Worm (Caenorhabditis elegans): Measurements from ENCODE around the gene R13A5.10.

R13A5.10 gene

ce11 chrIII:7616228-7616627 is 33.4 kb upstream of the R13A5.10 start, which contains the start of gene T04A6.1:
Gene T04A6.1, plus strand, starts transcription at chrIII:7616528.
- TF ChIP-seq fos-1 (tag; optimal IDR thresholded peaks at IDR 0.05) (no peak), aly-2 (tag; optimal IDR thresholded peaks at IDR 0.05) (no peak), nhr-11 (tag; optimal IDR thresholded peaks at IDR 0.05) (no peak), zag-1 (tag; optimal IDR thresholded peaks at IDR 0.05) (no peak), crh-2 (tag; optimal IDR thresholded peaks at IDR 0.05) (no peak), mbf-1 (tag; optimal IDR thresholded peaks at IDR 0.05) (no peak), ztf-11 (tag; optimal IDR thresholded peaks at IDR 0.05) (no peak), nhr-129 (tag; optimal IDR thresholded peaks at IDR 0.05) (peak; percentile 34), unc-55 (GFP tag; optimal IDR thresholded peaks at IDR 0.05) (peak; percentile 61), dmd-4 (tag; optimal IDR thresholded peaks at IDR 0.05) (no peak), mdl-1 (tag; optimal IDR thresholded peaks at IDR 0.05) (no peak), nhr-23 (tag; optimal IDR thresholded peaks at IDR 0.05) (no peak), nhr-10 (tag; optimal IDR thresholded peaks at IDR 0.05) (no peak), sma-3 (GFP tag; optimal IDR thresholded peaks at IDR 0.05) (no peak), mab-5 (tag; optimal IDR thresholded peaks at IDR 0.05) (no peak), C34F6.9 (tag; optimal IDR thresholded peaks at IDR 0.05) (peak; percentile 6)

- no peak for TF ChIP-seq sem-4 (tag; optimal IDR thresholded peaks at IDR 0.05)
- TF ChIP-seq alr-1 (tag; optimal IDR thresholded peaks at IDR 0.05): no peak
- TF ChIP-seq nhr-11 (tag; optimal IDR thresholded peaks at IDR 0.05): no peak
- no peak for TF ChIP-seq unc-39 (tag; optimal IDR thresholded peaks at IDR 0.05)
- no peak for TF ChIP-seq ztf-4 (tag; optimal IDR thresholded peaks at IDR 0.05)
- no peak for TF ChIP-seq sma-3 (GFP tag; optimal IDR thresholded peaks at IDR 0.05)
- no peak for TF ChIP-seq ceh-82 (tag; optimal IDR thresholded peaks at IDR 0.05)
- no peak for TF ChIP-seq F13H6.1 (tag; optimal IDR thresholded peaks at IDR 0.05)
- TF ChIP-seq ama-1 (optimal IDR thresholded peaks at IDR 0.05): no peak
- TF ChIP-seq nhr-12 (tag; optimal IDR thresholded peaks at IDR 0.05): no peak
- no peak for TF ChIP-seq lin-39 (tag; optimal IDR thresholded peaks at IDR 0.05)
- TF ChIP-seq unc-62 (GFP tag; optimal IDR thresholded peaks at IDR 0.05): no peak
- TF ChIP-seq nhr-10 (tag; optimal IDR thresholded peaks at IDR 0.05): no peak
- no peak for TF ChIP-seq R02D3.7 (tag; optimal IDR thresholded peaks at IDR 0.05)
- no peak for TF ChIP-seq zag-1 (tag; optimal IDR thresholded peaks at IDR 0.05)
- TF ChIP-seq egl-27 (tag; optimal IDR thresholded peaks at IDR 0.05): no peak
These were observed 31.7 kb upstream of the R13A5.10 start, which contains the start of gene T04A6.2 for ce11 chrIII:7614530-7614929. Gene T04A6.2, plus strand, starts transcription at chrIII:7614830.

- no peak for TF ChIP-seq Y55F3AM.14 (GFP tag; optimal IDR thresholded peaks at IDR 0.05)
- no peak for TF ChIP-seq nhr-237 (tag; optimal IDR thresholded peaks at IDR 0.05)
- TF ChIP-seq nhr-23 (tag; optimal IDR thresholded peaks at IDR 0.05): no peak
- no peak for TF ChIP-seq lsy-2 (tag; optimal IDR thresholded peaks at IDR 0.05)
- no peak for TF ChIP-seq sem-4 (tag; optimal IDR thresholded peaks at IDR 0.05)
- no peak for TF ChIP-seq lin-13 (GFP tag; optimal IDR thresholded peaks at IDR 0.05)
- TF ChIP-seq ztf-1 (GFP tag; conservative IDR thresholded peaks at IDR 0.05): no peak
- no peak for TF ChIP-seq nhr-12 (tag; optimal IDR thresholded peaks at IDR 0.05)
- no peak for TF ChIP-seq F13H6.1 (tag; optimal IDR thresholded peaks at IDR 0.05)
- no peak for TF ChIP-seq C34F6.9 (tag; optimal IDR thresholded peaks at IDR 0.05)
- TF ChIP-seq lin-11 (tag; optimal IDR thresholded peaks at IDR 0.05): no peak
- TF ChIP-seq aly-2 (tag; optimal IDR thresholded peaks at IDR 0.05): no peak
- TF ChIP-seq unc-55 (GFP tag; optimal IDR thresholded peaks at IDR 0.05): no peak
- no peak for TF ChIP-seq unc-39 (tag; optimal IDR thresholded peaks at IDR 0.05)
- no peak for TF ChIP-seq elt-1 (tag; optimal IDR thresholded peaks at IDR 0.05)
- no peak for TF ChIP-seq ceh-82 (tag; optimal IDR thresholded peaks at IDR 0.05)
These were observed 26.4 kb upstream of the R13A5.10 start, which contains the start of gene nsph-4.3 for ce11 chrIII:7609168-7609567. Gene nsph-4.3, minus strand, starts transcription at chrIII:7609268.

- TF ChIP-seq ama-1 (optimal IDR thresholded peaks at IDR 0.05) (no peak), blmp-1 (tag; optimal IDR thresholded peaks at IDR 0.05; ENCODE audit: insufficient read depth) (no peak), nhr-10 (tag; optimal IDR thresholded peaks at IDR 0.05) (no peak), ZK546.5 (tag; optimal IDR thresholded peaks at IDR 0.05) (no peak), snpc-4 (tag; optimal IDR thresholded peaks at IDR 0.05) (no peak), peb-1 (tag; optimal IDR thresholded peaks at IDR 0.05) (no peak), ztf-1 (GFP tag; conservative IDR thresholded peaks at IDR 0.05) (no peak), sem-4 (tag; optimal IDR thresholded peaks at IDR 0.05) (no peak), unc-62 (GFP tag; optimal IDR thresholded peaks at IDR 0.05) (no peak), nhr-25 (tag; optimal IDR thresholded peaks at IDR 0.05) (no peak), mab-5 (tag; optimal IDR thresholded peaks at IDR 0.05) (no peak), sma-9 (GFP tag; optimal IDR thresholded peaks at IDR 0.05) (no peak), sma-9 (tag; optimal IDR thresholded peaks at IDR 0.05) (no peak), nhr-77 (tag; optimal IDR thresholded peaks at IDR 0.05) (no peak), unc-55 (GFP tag; optimal IDR thresholded peaks at IDR 0.05) (no peak), elt-1 (tag; optimal IDR thresholded peaks at IDR 0.05) (no peak), gmeb-1 (tag; optimal IDR thresholded peaks at IDR 0.05) (no peak), lin-11 (tag; optimal IDR thresholded peaks at IDR 0.05) (no peak)
These were observed 25.4 kb upstream of the R13A5.10 start, which contains the start of gene T04A6.3 for ce11 chrIII:7608223-7608622. Gene T04A6.3, minus strand, starts transcription at chrIII:7608323.
